Worm (Caenorhabditis elegans) whole organism, mixed stage, embryonic: ENCODE measurements around the gene lron-2.

Experiments used
- blmp-1 ChIP-seq: fragments of 150-350 bp; optimal IDR thresholded peaks from 2 replicates; lab custom pipeline; 2014; ENCODE audit warnings: missing biosample characterization, missing genetic modification characterization
- ceh-39 ChIP-seq: fragments of 150-350 bp; optimal IDR thresholded peaks from 2 replicates; lab custom pipeline; 2014; ENCODE audit warnings: missing biosample characterization, missing genetic modification characterization
- ceh-43 ChIP-seq: fragments of 200-800 bp; sonication (Bioruptor generic); optimal IDR thresholded peaks from 2 replicates; lab custom pipeline; 2018; ENCODE audit warnings: mild to moderate bottlenecking, missing genetic modification characterization, moderate library complexity, missing compliant biosample characterization
- ceh-83 ChIP-seq: fragments of 200-800 bp; sonication (Bioruptor generic); optimal IDR thresholded peaks from 2 replicates; lab custom pipeline; 2018; ENCODE audit warnings: mild to moderate bottlenecking, missing genetic modification characterization, missing compliant biosample characterization
- ces-1 ChIP-seq: fragments of 150-350 bp; optimal IDR thresholded peaks from 2 replicates; lab custom pipeline; 2014; ENCODE audit warnings: missing biosample characterization, missing genetic modification reagents, missing genetic modification characterization
- cnd-1 ChIP-seq: fragments of 200-800 bp; sonication (Bioruptor generic); optimal IDR thresholded peaks from 2 replicates; lab custom pipeline; 2018; ENCODE audit warnings: mild to moderate bottlenecking, missing genetic modification characterization, missing compliant biosample characterization
- drap-1 ChIP-seq: fragments of 200-800 bp; sonication (Bioruptor generic); optimal IDR thresholded peaks from 3 replicates; lab custom pipeline; 2018; ENCODE audit warnings: mild to moderate bottlenecking, missing genetic modification characterization, missing compliant biosample characterization
- elt-1 ChIP-seq: sonication (generic microtip); optimal IDR thresholded peaks from 2 replicates; lab custom pipeline; 2017; ENCODE audit warnings: missing genetic modification characterization, mild to moderate bottlenecking, missing compliant biosample characterization, antibody characterized with exemption, moderate library complexity, borderline replicate concordance; ENCODE audit not compliant: insufficient read depth
- elt-3 ChIP-seq: fragments of 150-350 bp; optimal IDR thresholded peaks from 2 replicates; lab custom pipeline; 2014; ENCODE audit warnings: missing biosample characterization, missing genetic modification characterization
- hlh-1 ChIP-seq: fragments of 150-350 bp; optimal IDR thresholded peaks from 2 replicates; lab custom pipeline; 2014; ENCODE audit warnings: missing biosample characterization, missing genetic modification reagents, missing genetic modification characterization
- lin-13 ChIP-seq: fragments of 150-350 bp; optimal IDR thresholded peaks from 2 replicates; lab custom pipeline; 2014; ENCODE audit warnings: missing biosample characterization, missing genetic modification characterization
- lin-32 ChIP-seq: fragments of 200-800 bp; sonication (Bioruptor generic); optimal IDR thresholded peaks from 2 replicates; lab custom pipeline; 2018; ENCODE audit warnings: mild to moderate bottlenecking, missing genetic modification characterization, missing compliant biosample characterization
- lsy-2 ChIP-seq: fragments of 150-350 bp; optimal IDR thresholded peaks from 2 replicates; lab custom pipeline; 2014; ENCODE audit warnings: missing biosample characterization, missing genetic modification characterization
- mab-5 ChIP-seq: fragments of 150-350 bp; optimal IDR thresholded peaks from 2 replicates; lab custom pipeline; 2014; ENCODE audit warnings: missing biosample characterization, missing genetic modification characterization
- mep-1 ChIP-seq: fragments of 150-350 bp; optimal IDR thresholded peaks from 2 replicates; lab custom pipeline; 2017; ENCODE audit warnings: missing biosample characterization, missing genetic modification reagents, missing genetic modification characterization, inconsistent platforms
- mls-2 ChIP-seq: sonication (generic microtip); optimal IDR thresholded peaks from 2 replicates; lab custom pipeline; 2016; ENCODE audit warnings: mild to moderate bottlenecking, missing genetic modification characterization, moderate library complexity, missing compliant biosample characterization
- nhr-12 ChIP-seq: fragments of 150-350 bp; optimal IDR thresholded peaks from 2 replicates; lab custom pipeline; 2014; ENCODE audit warnings: missing biosample characterization, missing genetic modification characterization
- nhr-237 ChIP-seq: fragments of 150-350 bp; optimal IDR thresholded peaks from 2 replicates; lab custom pipeline; 2014; ENCODE audit warnings: missing biosample characterization, missing genetic modification characterization
- nhr-28 ChIP-seq: fragments of 150-350 bp; optimal IDR thresholded peaks from 2 replicates; lab custom pipeline; 2014; ENCODE audit warnings: missing biosample characterization, missing genetic modification characterization
- nhr-76 ChIP-seq: sonication (generic microtip); optimal IDR thresholded peaks from 2 replicates; lab custom pipeline; 2017; ENCODE audit warnings: missing biosample characterization, missing genetic modification characterization
- pha-4 ChIP-seq: fragments of 150-350 bp; optimal IDR thresholded peaks from 2 replicates; lab custom pipeline; 2018; ENCODE audit warnings: missing biosample characterization, missing genetic modification reagents, missing genetic modification characterization
- sem-2 ChIP-seq: fragments of 200-800 bp; sonication (Bioruptor generic); optimal IDR thresholded peaks from 2 replicates; lab custom pipeline; 2018; ENCODE audit warnings: mild to moderate bottlenecking, missing genetic modification characterization, missing compliant biosample characterization
- snpc-4 ChIP-seq: fragments of 150-350 bp; optimal IDR thresholded peaks from 2 replicates; lab custom pipeline; 2014; ENCODE audit warnings: missing biosample characterization, missing genetic modification characterization
- sptf-1 ChIP-seq: sonication (generic microtip); optimal IDR thresholded peaks from 2 replicates; lab custom pipeline; 2017; ENCODE audit warnings: mild to moderate bottlenecking, missing genetic modification characterization, moderate library complexity, missing compliant biosample characterization
- unc-120 ChIP-seq: sonication (generic microtip); optimal IDR thresholded peaks from 2 replicates; lab custom pipeline; 2017; ENCODE audit warnings: missing genetic modification characterization, missing compliant biosample characterization; ENCODE audit not compliant: poor library complexity, severe bottlenecking
- unc-39 ChIP-seq: fragments of 150-350 bp; optimal IDR thresholded peaks from 2 replicates; lab custom pipeline; 2014; ENCODE audit warnings: missing biosample characterization, missing genetic modification characterization
- unc-62 ChIP-seq: fragments of 150-350 bp; optimal IDR thresholded peaks from 2 replicates; lab custom pipeline; 2014; ENCODE audit warnings: missing biosample characterization, missing genetic modification reagents, missing genetic modification characterization
- ztf-11 ChIP-seq: fragments of 150-350 bp; optimal IDR thresholded peaks from 2 replicates; lab custom pipeline; 2014; ENCODE audit warnings: missing biosample characterization, missing genetic modification characterization

The lron-2 gene

DNA sequence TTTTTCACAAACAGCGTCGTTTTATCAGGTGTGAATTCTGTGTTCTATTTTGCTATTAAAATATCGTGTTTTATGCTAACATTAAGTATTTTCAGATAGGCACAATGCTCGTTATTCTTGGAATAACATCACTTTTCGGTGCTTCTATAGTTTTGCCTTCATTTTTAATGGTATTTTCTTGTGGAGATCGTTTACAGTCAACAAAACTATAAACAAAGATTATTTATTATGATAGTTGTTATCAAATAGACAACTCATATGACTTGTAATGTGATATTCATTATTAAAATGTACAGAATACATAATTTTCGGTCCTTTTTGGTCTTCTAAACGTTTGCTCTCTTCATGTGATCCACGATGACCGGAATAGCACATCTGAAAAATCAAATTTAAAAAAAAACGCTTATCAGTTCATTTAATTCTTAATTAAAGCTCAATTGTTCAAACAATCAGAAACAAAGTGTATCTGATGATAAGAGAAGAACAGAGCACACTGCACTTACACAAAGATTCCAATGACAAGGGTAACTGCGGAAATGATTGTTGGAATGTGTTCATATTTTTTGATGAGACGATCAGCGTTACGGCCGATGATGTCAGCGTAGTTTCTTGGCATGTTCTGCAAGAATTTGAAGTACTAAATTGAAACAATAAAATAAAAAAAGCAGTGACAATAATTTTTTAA, 33.2 kb downstream of the lron-2 start, which contains the start of gene F07C3.9:
TSS of gene F07C3.9 (minus strand) at position 635 of the 685 bp plus-strand sequence.
- no peak for TF ChIP-seq mls-2 (tag; lab: Kevin White, UChicago)
- TF ChIP-seq unc-39 (tag; lab: Kevin White, UChicago), result no peak
- no peak for TF ChIP-seq ztf-11 (tag; lab: Kevin White, UChicago)
- TF ChIP-seq nhr-28 (tag; lab: Kevin White, UChicago), result no peak
- no peak for TF ChIP-seq lin-13 (tag; lab: Kevin White, UChicago)
- TF ChIP-seq sem-2 (GFP tag; lab: Kevin White, UChicago), result no peak
- no peak for TF ChIP-seq lsy-2 (tag; lab: Kevin White, UChicago)

DNA sequence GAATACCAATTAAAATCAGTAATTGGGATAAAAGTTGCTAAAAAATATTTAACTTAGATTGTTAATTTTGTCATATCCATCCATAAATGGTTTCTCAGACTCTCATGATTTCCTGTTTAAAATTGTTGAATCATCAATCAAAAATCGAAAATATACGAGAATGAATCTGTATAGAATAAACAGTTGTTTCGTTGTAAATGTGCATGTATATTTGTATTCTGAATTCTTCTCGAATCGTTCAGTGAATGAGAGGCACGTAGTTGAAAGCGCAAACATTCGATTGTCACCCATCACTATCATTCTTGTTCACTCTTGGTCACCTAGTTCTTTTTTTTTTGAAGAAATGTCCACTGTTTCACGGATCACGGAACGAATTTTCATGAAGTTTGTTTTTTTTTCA, 37.4 kb downstream of the lron-2 start, which contains the start of gene ptd-2:
TSS of gene ptd-2 (plus strand) at position 301 of the 400 bp plus-strand sequence.
- TF ChIP-seq lin-32 (GFP tag; lab: Kevin White, UChicago), result no peak

DNA sequence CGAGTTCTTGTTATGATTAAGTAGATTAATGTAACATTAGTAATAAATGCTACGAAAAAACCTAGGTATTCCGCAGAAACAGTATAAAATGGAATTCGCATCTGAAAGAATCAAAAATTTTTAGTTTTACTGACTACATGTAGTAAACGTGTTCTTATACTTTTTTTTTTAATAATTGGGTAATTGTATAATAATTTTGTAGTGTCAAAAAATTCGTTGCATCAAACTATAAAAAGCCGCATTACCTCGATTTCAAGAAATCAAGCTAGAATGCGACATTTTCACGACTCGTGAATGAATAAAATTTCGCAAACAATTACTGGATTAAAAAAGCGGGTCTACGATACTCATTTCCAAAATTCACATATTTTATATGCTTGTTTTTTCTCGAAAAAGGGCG, 38.2 kb downstream of the lron-2 start, which contains the start of gene str-94:
TSS of gene str-94 (minus strand) at position 101 of the 400 bp plus-strand sequence.
- TF ChIP-seq sptf-1 (tag; lab: Kevin White, UChicago) (no peak), elt-1 (tag; lab: Kevin White, UChicago) (no peak), ceh-43 (no peak), lsy-2 (tag; lab: Kevin White, UChicago) (no peak), nhr-12 (no peak), hlh-1 (tag; lab: Kevin White, UChicago) (no peak), unc-62 (GFP tag; lab: Kevin White, UChicago) (no peak), drap-1 (no peak), elt-3 (tag; lab: Kevin White, UChicago) (no peak), ceh-39 (tag; lab: Kevin White, UChicago) (no peak), snpc-4 (no peak)

DNA sequence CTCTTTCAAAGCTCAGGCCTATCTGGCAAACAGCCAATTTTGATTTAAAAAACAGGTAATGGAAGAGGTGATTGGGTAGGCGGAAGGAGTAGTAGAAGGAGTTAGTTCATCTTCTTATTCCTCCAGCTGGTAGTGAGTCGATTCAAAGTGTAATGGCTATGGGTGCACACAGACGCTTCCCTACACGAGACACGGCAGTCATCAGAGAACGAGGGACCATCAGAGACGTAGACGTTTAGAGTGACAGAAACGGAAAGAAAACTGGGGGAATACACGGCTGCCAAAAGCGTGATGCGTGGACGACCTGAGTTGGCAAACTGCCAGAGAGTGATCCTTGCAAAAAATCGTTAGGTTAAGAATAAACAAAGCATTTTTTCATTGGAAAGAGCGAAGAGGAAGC, 39.9 kb downstream of the lron-2 start:
- TF ChIP-seq drap-1 (peak; percentile 33), unc-62 (GFP tag; lab: Kevin White, UChicago) (peak; percentile 44), cnd-1 (tag; lab: Kevin White, UChicago) (peak; percentile 47), mab-5 (tag; lab: Kevin White, UChicago) (no peak), hlh-1 (tag; lab: Kevin White, UChicago) (peak; percentile 80), unc-120 (tag; lab: Kevin White, UChicago) (peak; percentile 91)

DNA sequence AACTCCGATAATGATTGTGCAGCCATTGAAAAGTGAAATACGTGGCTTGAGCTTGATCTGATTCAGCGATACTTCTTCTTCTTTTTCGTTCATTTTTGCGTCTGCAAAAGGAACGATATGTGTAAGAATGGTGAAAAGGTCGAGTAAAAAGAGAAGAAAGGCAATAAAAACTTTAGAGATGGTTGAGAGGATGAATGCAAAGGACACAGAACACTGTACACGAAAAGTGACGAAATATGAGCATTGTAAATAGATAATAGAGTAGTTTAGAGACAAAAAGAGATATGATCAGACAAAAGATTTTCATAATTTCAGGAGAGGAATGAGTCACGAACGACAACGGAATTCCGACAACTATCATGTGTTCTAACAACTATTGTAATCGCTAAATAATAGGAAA, 41.1 kb downstream of the lron-2 start, which contains the start of gene aat-2:
TSS of gene aat-2 (minus strand) at position 101 of the 400 bp plus-strand sequence.
- TF ChIP-seq nhr-28 (tag; lab: Kevin White, UChicago) (no peak), elt-3 (tag; lab: Kevin White, UChicago) (no peak), mab-5 (tag; lab: Kevin White, UChicago) (no peak), blmp-1 (tag; lab: Kevin White, UChicago) (no peak), ceh-83 (GFP tag; lab: Kevin White, UChicago) (no peak), pha-4 (no peak), unc-39 (tag; lab: Kevin White, UChicago) (no peak), ces-1 (GFP tag; lab: Kevin White, UChicago) (no peak), hlh-1 (tag; lab: Kevin White, UChicago) (no peak)

DNA sequence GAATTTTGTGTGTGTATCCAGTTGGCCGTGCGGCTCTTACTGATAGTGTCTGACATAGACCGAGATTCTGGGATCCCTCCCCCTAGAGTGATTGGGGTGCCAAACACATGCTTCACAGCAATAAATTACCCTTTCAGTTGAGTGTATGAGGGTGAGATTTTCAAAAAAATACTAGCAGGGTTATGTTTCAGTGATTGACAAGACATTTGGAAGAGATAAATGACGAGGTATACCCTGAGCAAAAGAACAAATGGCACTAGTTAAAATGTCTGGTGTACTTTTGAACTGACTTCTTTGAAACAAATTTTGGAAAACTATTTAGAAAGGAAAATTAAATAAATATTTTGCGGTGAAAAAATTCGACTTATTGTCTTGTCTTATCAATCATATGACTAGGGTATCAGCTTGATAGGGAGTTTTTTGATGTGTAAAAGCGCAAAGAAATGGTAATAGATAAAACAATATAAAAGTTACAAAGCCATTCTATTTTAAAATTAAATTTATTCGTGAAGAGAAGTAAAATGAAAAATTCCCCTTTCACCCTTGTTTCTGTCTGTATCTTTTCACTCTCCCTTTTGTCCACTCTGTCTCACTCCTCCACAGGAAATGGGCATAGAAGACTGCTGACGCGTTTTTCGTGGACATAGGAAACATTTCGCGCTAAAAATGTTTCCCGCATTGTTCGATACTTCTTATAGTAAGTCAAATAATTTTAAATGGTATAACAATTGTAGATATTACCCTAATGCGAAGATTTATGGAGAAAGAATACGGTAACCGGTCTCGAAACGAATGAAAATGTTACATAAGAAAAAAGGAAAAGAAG, 44.0 kb downstream of the lron-2 start, which contains the start of gene glo-4:
TSS of gene glo-4 (minus strand) at position 51 of the 826 bp plus-strand sequence.
- TF ChIP-seq lin-13 (tag; lab: Kevin White, UChicago) (peak; percentile 13), mep-1 (tag; lab: Kevin White, UChicago) (peak; percentile 69), hlh-1 (tag; lab: Kevin White, UChicago) (peak; percentile 36), pha-4 (no peak), unc-120 (tag; lab: Kevin White, UChicago) (peak; percentile 55), ces-1 (GFP tag; lab: Kevin White, UChicago) (peak; percentile 77), nhr-76 (tag; lab: Kevin White, UChicago) (no peak), lsy-2 (tag; lab: Kevin White, UChicago) (peak; percentile 21), nhr-237 (peak; percentile 69)
- TF ChIP-seq, all 35 proteins: peak for 7
